Worm (Caenorhabditis elegans) whole organism, late embryonic: Measurements from ENCODE around the gene Y73F8A.20.

ENCODE experiments used
- F13H6.1 ChIP-seq: sonication (generic microtip); optimal IDR thresholded peaks from 2 replicates; lab custom pipeline; 2016; ENCODE audit warnings: missing genetic modification characterization, missing compliant biosample characterization
- ama-1 ChIP-seq: fragments of 150-350 bp; optimal IDR thresholded peaks from 2 replicates; lab custom pipeline; 2014
- ceh-34 ChIP-seq: sonication (generic microtip); optimal IDR thresholded peaks from 2 replicates; lab custom pipeline; 2016; ENCODE audit warnings: mild to moderate bottlenecking, missing genetic modification characterization, missing compliant biosample characterization
- gmeb-2 ChIP-seq: sonication (generic microtip); optimal IDR thresholded peaks from 2 replicates; lab custom pipeline; 2016; ENCODE audit warnings: missing genetic modification characterization, inconsistent platforms, missing compliant biosample characterization
- pag-3 ChIP-seq: sonication (generic microtip); optimal IDR thresholded peaks from 2 replicates; lab custom pipeline; 2016; ENCODE audit warnings: missing compliant biosample characterization, missing genetic modification characterization, borderline replicate concordance
- sdc-2 ChIP-seq: sonication (generic microtip); optimal IDR thresholded peaks from 2 replicates; lab custom pipeline; 2016; ENCODE audit warnings: missing genotype, missing genetic modification characterization, missing compliant biosample characterization
- syd-9 ChIP-seq: sonication (generic microtip); optimal IDR thresholded peaks from 2 replicates; lab custom pipeline; 2016; ENCODE audit warnings: mild to moderate bottlenecking, missing genetic modification characterization, moderate library complexity, missing compliant biosample characterization
- unc-86 ChIP-seq: sonication (generic microtip); optimal IDR thresholded peaks from 2 replicates; lab custom pipeline; 2016; ENCODE audit warnings: missing genetic modification characterization, missing compliant biosample characterization

DNA sequence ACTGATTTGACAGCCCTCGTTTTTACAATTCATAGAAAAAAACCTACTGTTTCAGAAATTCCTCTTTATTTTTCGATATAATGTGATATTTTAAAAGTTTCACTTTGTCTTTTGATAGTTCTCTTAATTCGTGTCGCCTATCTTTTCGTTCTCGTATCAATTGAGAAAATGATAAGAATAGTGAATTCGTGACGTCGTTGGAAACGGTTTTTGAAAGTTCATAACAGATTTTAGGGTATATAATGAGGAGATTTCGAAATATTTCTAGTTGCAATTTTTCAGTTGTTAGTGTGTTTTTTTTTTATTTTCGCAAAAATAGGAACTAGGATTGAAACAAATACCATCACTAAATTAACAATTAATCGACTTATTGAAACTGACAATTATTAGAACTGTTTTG, 13.3 kb downstream of the Y73F8A.20 start:
- TF ChIP-seq gmeb-2 (tag; lab: Kevin White, UChicago): no peak
- TF ChIP-seq ceh-34: no peak
- no peak for TF ChIP-seq sdc-2
- TF ChIP-seq syd-9 (tag; lab: Kevin White, UChicago): no peak
- TF ChIP-seq ama-1: no peak
- no peak for TF ChIP-seq F13H6.1 (tag; lab: Kevin White, UChicago)
- TF ChIP-seq pag-3 (tag; lab: Kevin White, UChicago): no peak
- TF ChIP-seq unc-86 (tag; lab: Kevin White, UChicago): no peak
